Fruit fly (Drosophila melanogaster) whole organism, embryonic: ENCODE measurements around the gene twf.

ENCODE experiments used
- Antp ChIP-seq: fragments of 200-800 bp; sonication (Bioruptor generic); optimal IDR thresholded peaks from 3 replicates; lab custom pipeline; 2016; ENCODE audit warnings: missing biosample characterization, missing genetic modification characterization
- CG14710 ChIP-seq: fragments of 200-800 bp; sonication (Bioruptor generic); optimal IDR thresholded peaks from 3 replicates; lab custom pipeline; 2019; ENCODE audit warnings: missing biosample characterization, mild to moderate bottlenecking, missing genetic modification characterization, moderate library complexity
- CG17568 ChIP-seq: fragments of 200-800 bp; sonication (Bioruptor generic); optimal IDR thresholded peaks from 2 replicates; lab custom pipeline; 2018; ENCODE audit warnings: missing biosample characterization, mild to moderate bottlenecking, missing genetic modification characterization, moderate library complexity
- CG32767 ChIP-seq: fragments of 200-800 bp; sonication (Bioruptor generic); IDR thresholded peaks from 2 replicates; pipeline ENCODE4 v1.3.6; 2022; ENCODE audit warnings: missing biosample characterization, missing genetic modification characterization
- amos ChIP-seq: fragments of 200-800 bp; sonication (Bioruptor generic); IDR thresholded peaks from 2 replicates; pipeline ENCODE4 v1.3.6; 2022; ENCODE audit warnings: missing biosample characterization, missing genetic modification characterization; ENCODE audit not compliant: partially characterized antibody
- da ChIP-seq: fragments of 200-800 bp; sonication (Bioruptor generic); optimal IDR thresholded peaks from 2 replicates; lab custom pipeline; 2016; ENCODE audit warnings: missing biosample characterization, missing genetic modification characterization

dm6 chr3R:14088887-14089567 lies 33.4 kb upstream of the twf start, which contains the start of gene Npc2b:
- TF ChIP-seq amos (GFP tag; lab: Robert Waterston, UW) = peak; percentile 80
- TF ChIP-seq CG14710 = peak; percentile 26
- TF ChIP-seq da (GFP tag; lab: Kevin White, UChicago) = no peak
- TF ChIP-seq CG17568 (GFP tag; lab: Kevin White, UChicago) = peak; percentile 65
- peak; percentile 33 for TF ChIP-seq Antp (GFP tag; lab: Kevin White, UChicago)
- TF ChIP-seq CG32767 (GFP tag; lab: Robert Waterston, UW) = 0 out of 2 replicates have a peak, but pooled peaks have one; percentile 32
